Worm (Caenorhabditis elegans): ENCODE measurements around the gene swan-1.

DNA sequence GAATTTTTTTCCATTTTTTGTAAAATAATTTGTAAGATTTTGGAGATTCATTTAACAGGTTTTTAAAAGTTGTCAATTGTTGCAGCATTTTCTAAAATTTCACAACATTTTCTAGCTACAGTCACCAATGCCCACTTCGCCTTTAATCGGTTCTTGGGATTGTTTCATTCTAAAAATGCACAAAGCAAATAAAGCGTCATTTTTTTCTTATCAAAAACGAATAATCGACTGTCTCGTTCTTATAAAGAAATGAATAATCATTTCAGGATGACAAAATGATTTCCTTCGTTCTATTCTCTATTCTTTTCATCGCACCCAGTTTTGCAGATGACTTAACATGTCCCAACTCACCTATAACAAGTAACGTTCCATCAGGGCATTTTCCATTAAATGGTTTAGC, 31.5 kb downstream of the swan-1 start, which contains the start of gene F53C11.1:
- TF ChIP-seq ceh-24 (tag; optimal IDR thresholded peaks at IDR 0.05) (no peak), hlh-30 (tag; optimal IDR thresholded peaks at IDR 0.05; ENCODE audit: insufficient read depth) (no peak), pha-4 (tag; optimal IDR thresholded peaks at IDR 0.05) (no peak), pqm-1 (tag; optimal IDR thresholded peaks at IDR 0.05) (no peak), nhr-11 (tag; optimal IDR thresholded peaks at IDR 0.05) (no peak), lin-11 (tag; optimal IDR thresholded peaks at IDR 0.05) (no peak), C08G9.2 (tag; optimal IDR thresholded peaks at IDR 0.05) (no peak), ttx-3 (tag; optimal IDR thresholded peaks at IDR 0.05) (no peak), tbx-2 (tag; optimal IDR thresholded peaks at IDR 0.05) (no peak), sox-2 (GFP tag; IDR thresholded peaks at IDR 0.05) (no peak)
